Fruit fly (Drosophila melanogaster) whole organism, wandering third instar larva: Measurements from ENCODE around the gene beta'COP.

Source experiments
- Abd-B ChIP-seq: fragments of >200 bp; optimal IDR thresholded peaks from 2 replicates; lab custom pipeline; 2017; ENCODE audit warnings: missing biosample characterization, missing genetic modification characterization
- CG32264 ChIP-seq: fragments of 200-800 bp; sonication (Bioruptor generic); optimal IDR thresholded peaks from 2 replicates; lab custom pipeline; 2016; ENCODE audit warnings: missing biosample characterization, missing genetic modification characterization
- CG9705 ChIP-seq: fragments of 200-800 bp; sonication (Bioruptor generic); optimal IDR thresholded peaks from 2 replicates; lab custom pipeline; 2018; ENCODE audit warnings: missing biosample characterization, mild to moderate bottlenecking, missing genetic modification characterization
- CrebA ChIP-seq: fragments of 200-800 bp; sonication (Bioruptor generic); optimal IDR thresholded peaks from 2 replicates; lab custom pipeline; 2016; ENCODE audit warnings: missing biosample characterization, mild to moderate bottlenecking, missing genetic modification characterization, borderline replicate concordance
- Dfd ChIP-seq: fragments of >200 bp; optimal IDR thresholded peaks from 2 replicates; lab custom pipeline; 2017; ENCODE audit warnings: missing biosample characterization, missing genetic modification characterization
- Dif ChIP-seq: fragments of 200-275, 200-300 bp; sonication (Bioruptor generic); optimal IDR thresholded peaks from 2 replicates; lab custom pipeline; 2018; ENCODE audit warnings: missing biosample characterization, missing genetic modification characterization; ENCODE audit not compliant: partially characterized antibody
- GATAd ChIP-seq: sonication (Bioruptor generic); optimal IDR thresholded peaks from 2 replicates; lab custom pipeline; 2016; ENCODE audit warnings: missing biosample characterization, missing genetic modification characterization
- HLH106 ChIP-seq: fragments of 200-800 bp; optimal IDR thresholded peaks from 3 replicates; lab custom pipeline; 2019; ENCODE audit warnings: missing biosample characterization, mild to moderate bottlenecking, missing genetic modification characterization, moderate library complexity
- Hnf4 ChIP-seq: fragments of 200-800 bp; sonication (Bioruptor generic); optimal IDR thresholded peaks from 2 replicates; lab custom pipeline; 2016; ENCODE audit warnings: missing biosample characterization, mild to moderate bottlenecking, missing genetic modification characterization
- Hr78 ChIP-seq: fragments of >200 bp; optimal IDR thresholded peaks from 2 replicates; lab custom pipeline; 2017; ENCODE audit warnings: missing biosample characterization, missing genetic modification characterization
- Hr83 ChIP-seq: fragments of 200-300 bp; sonication (Bioruptor generic); optimal IDR thresholded peaks from 2 replicates; lab custom pipeline; 2016; ENCODE audit warnings: missing biosample characterization, mild to moderate bottlenecking, missing genetic modification characterization, moderate library complexity; ENCODE audit not compliant: poor library complexity, severe bottlenecking
- Jra ChIP-seq: sonication (Bioruptor generic); optimal IDR thresholded peaks from 2 replicates; lab custom pipeline; 2016; ENCODE audit warnings: missing biosample characterization, missing genetic modification characterization
- Mio ChIP-seq: sonication (Bioruptor generic); optimal IDR thresholded peaks from 2 replicates; lab custom pipeline; 2016; ENCODE audit warnings: missing biosample characterization, missing genetic modification characterization
- Myc ChIP-seq: fragments of >200 bp; optimal IDR thresholded peaks from 2 replicates; lab custom pipeline; 2017
- N ChIP-seq: fragments of >200 bp; optimal IDR thresholded peaks from 2 replicates; lab custom pipeline; 2018; ENCODE audit warnings: missing biosample characterization, missing external identifiers, missing genetic modification characterization
- OdsH ChIP-seq: fragments of 200-800 bp; sonication (Bioruptor generic); optimal IDR thresholded peaks from 2 replicates; lab custom pipeline; 2016; ENCODE audit warnings: missing biosample characterization, mild to moderate bottlenecking, missing genetic modification characterization
- Rel ChIP-seq, 2 experiments: fragments of 200-800 bp; sonication (Bioruptor generic) in 1 of 2; optimal IDR thresholded peaks; 2 replicates in 1 of 2; 3 replicates in 1 of 2; lab custom pipeline; 2016 to 2019; ENCODE audit warnings: mild to moderate bottlenecking in 2 of 2, missing biosample characterization in 2 of 2, missing genetic modification characterization in 2 of 2, moderate library complexity in 1 of 2
- Sp1 ChIP-seq: fragments of 200-800 bp; sonication (Bioruptor generic); optimal IDR thresholded peaks from 3 replicates; lab custom pipeline; 2019; ENCODE audit warnings: missing biosample characterization, mild to moderate bottlenecking, missing genetic modification characterization, moderate library complexity
- Vsx2 ChIP-seq: fragments of 200-300, 225-300 bp; sonication (Bioruptor generic); optimal IDR thresholded peaks from 2 replicates; lab custom pipeline; 2018; ENCODE audit warnings: missing biosample characterization, missing genetic modification characterization; ENCODE audit not compliant: partially characterized antibody
- br ChIP-seq: fragments of 200-800 bp; sonication (Bioruptor generic); optimal IDR thresholded peaks from 2 replicates; lab custom pipeline; 2016; ENCODE audit warnings: missing biosample characterization, missing genetic modification characterization
- brk ChIP-seq: fragments of 200-800 bp; sonication (Bioruptor generic); optimal IDR thresholded peaks from 2 replicates; lab custom pipeline; 2016; ENCODE audit warnings: missing biosample characterization, mild to moderate bottlenecking, missing genetic modification characterization
- dl ChIP-seq, 2 experiments: fragments of 175-275, 200-275 bp in 1 of 2; fragments of 200-275 bp in 1 of 2; sonication (Bioruptor generic); optimal IDR thresholded peaks; lab custom pipeline; 2018; ENCODE audit warnings: mild to moderate bottlenecking in 2 of 2, missing biosample characterization in 2 of 2, missing genetic modification characterization in 2 of 2, moderate library complexity in 2 of 2; ENCODE audit not compliant: partially characterized antibody in 2 of 2, insufficient read depth in 1 of 2
- dmrt93B ChIP-seq: fragments of 200-800 bp; sonication (Bioruptor generic); optimal IDR thresholded peaks from 2 replicates; lab custom pipeline; 2018; ENCODE audit warnings: missing biosample characterization, mild to moderate bottlenecking, missing genetic modification characterization
- dsf ChIP-seq: sonication (Bioruptor generic); optimal IDR thresholded peaks from 2 replicates; lab custom pipeline; 2016; ENCODE audit warnings: missing biosample characterization, missing genetic modification characterization, borderline replicate concordance
- ey ChIP-seq: fragments of 200-800 bp; sonication (Bioruptor generic); optimal IDR thresholded peaks from 2 replicates; lab custom pipeline; 2016; ENCODE audit warnings: missing biosample characterization, missing genetic modification characterization
- foxo ChIP-seq, 2 experiments: fragments of 200-800 bp; sonication (Bioruptor generic); optimal IDR thresholded peaks; 2 replicates in 1 of 2; 3 replicates in 1 of 2; lab custom pipeline; 2016 to 2017; ENCODE audit warnings: missing biosample characterization in 2 of 2, missing genetic modification characterization in 2 of 2
- fru ChIP-seq: fragments of 200-800 bp; sonication (Bioruptor generic); optimal IDR thresholded peaks from 3 replicates; lab custom pipeline; 2016; ENCODE audit warnings: missing biosample characterization, mild to moderate bottlenecking, missing genetic modification characterization
- h ChIP-seq: fragments of 200-800 bp; sonication (Bioruptor generic); optimal IDR thresholded peaks from 3 replicates; lab custom pipeline; 2016; ENCODE audit warnings: missing biosample characterization, mild to moderate bottlenecking, missing genetic modification characterization
- jim ChIP-seq: fragments of 175-275, 200-325 bp; sonication (Bioruptor generic); optimal IDR thresholded peaks from 2 replicates; lab custom pipeline; 2016; ENCODE audit warnings: missing biosample characterization, mild to moderate bottlenecking, missing genetic modification characterization
- lola ChIP-seq: fragments of >200 bp; optimal IDR thresholded peaks from 2 replicates; lab custom pipeline; 2017; ENCODE audit warnings: missing biosample characterization, missing genetic modification characterization
- pan ChIP-seq: fragments of >200 bp; optimal IDR thresholded peaks from 2 replicates; lab custom pipeline; 2017
- psq ChIP-seq: fragments of 200-800 bp; sonication (Bioruptor generic); optimal IDR thresholded peaks from 3 replicates; lab custom pipeline; 2017; ENCODE audit warnings: missing biosample characterization, mild to moderate bottlenecking, missing genetic modification characterization, moderate library complexity
- rgr ChIP-seq: fragments of 200-800 bp; sonication (Bioruptor generic); optimal IDR thresholded peaks from 3 replicates; lab custom pipeline; 2016; ENCODE audit warnings: missing biosample characterization, mild to moderate bottlenecking, missing genetic modification characterization
- sage ChIP-seq: fragments of 200-800 bp; sonication (Bioruptor generic); optimal IDR thresholded peaks from 2 replicates; lab custom pipeline; 2016; ENCODE audit warnings: missing biosample characterization, mild to moderate bottlenecking, missing genetic modification characterization
- sv ChIP-seq: fragments of 200-800 bp; sonication (Bioruptor generic); optimal IDR thresholded peaks from 3 replicates; lab custom pipeline; 2016; ENCODE audit warnings: missing biosample characterization, missing genetic modification characterization
- tai ChIP-seq: sonication (Bioruptor generic); optimal IDR thresholded peaks from 2 replicates; lab custom pipeline; 2016; ENCODE audit warnings: missing biosample characterization, missing genetic modification characterization
- usp ChIP-seq: fragments of >200 bp; optimal IDR thresholded peaks from 2 replicates; lab custom pipeline; 2017; ENCODE audit warnings: missing biosample characterization, missing genetic modification characterization
- woc ChIP-seq: sonication (Bioruptor generic); optimal IDR thresholded peaks from 2 replicates; lab custom pipeline; 2016; ENCODE audit warnings: missing biosample characterization, mild to moderate bottlenecking, missing genetic modification characterization

The beta'COP gene

DNA sequence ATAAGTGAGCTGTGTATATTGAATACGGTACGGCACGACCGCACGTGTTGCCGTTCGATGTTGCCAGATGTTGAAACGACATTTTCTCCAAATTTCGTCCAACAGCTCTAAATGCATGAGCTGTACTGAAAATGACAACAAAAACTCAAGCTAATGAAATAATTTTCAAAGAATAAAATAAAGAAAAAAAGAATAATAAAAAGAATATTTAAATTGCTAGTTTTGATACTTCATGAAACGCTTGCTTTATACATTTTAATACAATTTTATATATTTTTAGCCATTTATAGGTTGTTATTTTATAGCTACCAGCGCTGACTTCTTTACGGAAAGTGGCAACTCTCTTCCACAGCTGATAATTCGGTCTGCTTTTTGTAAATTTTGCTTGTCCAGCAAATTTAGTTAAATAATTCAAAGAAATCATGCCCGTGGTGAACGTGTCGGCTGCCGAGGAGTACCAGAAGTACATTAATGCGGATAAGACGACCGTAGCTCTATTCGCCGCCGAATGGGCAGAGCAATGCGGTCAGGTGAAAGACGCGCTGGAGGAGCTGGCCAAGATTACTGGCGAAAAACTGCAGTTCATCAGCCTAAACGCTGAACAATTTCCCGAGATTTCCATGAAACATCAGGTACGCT lies 12.5 kb upstream of the beta'COP start, which contains the start of the genes Nnp-1 and Grx3:
Gene Nnp-1, minus strand, starts transcription at position 81 of the 639 bp plus-strand sequence.
Gene Grx3, plus strand, starts transcription at position 339 of the 639 bp plus-strand sequence.
- peak; percentile 48 for TF ChIP-seq psq (GFP tag; lab: Kevin White, UChicago)
- TF ChIP-seq h = peak; percentile 1
- TF ChIP-seq foxo (GFP tag; optimal IDR thresholded peaks at IDR 0.05; lab: Kevin White, UChicago) = peak in 1 of 2 experiments; percentile 62
- no peak for TF ChIP-seq Abd-B (GFP tag; lab: Kevin White, UChicago)
- TF ChIP-seq CG9705 (GFP tag; lab: Kevin White, UChicago) = peak; percentile 54
- no peak for TF ChIP-seq rgr (GFP tag; lab: Kevin White, UChicago)
- peak; percentile 90 for TF ChIP-seq Myc
- no peak for TF ChIP-seq Vsx2 (GFP tag; lab: Kevin White, UChicago)
- TF ChIP-seq HLH106 (tag; lab: Kevin White, UChicago) = peak; percentile 82
- TF ChIP-seq sv (GFP tag; lab: Kevin White, UChicago) = peak; percentile 24
- no peak for TF ChIP-seq GATAd (GFP tag; lab: Kevin White, UChicago)
- peak; percentile 35 for TF ChIP-seq brk (GFP tag; lab: Kevin White, UChicago)
- TF ChIP-seq OdsH (GFP tag; lab: Kevin White, UChicago) = peak; percentile 20
- TF ChIP-seq dmrt93B (GFP tag; lab: Kevin White, UChicago) = peak; percentile 53
- peak; percentile 22 for TF ChIP-seq ey (GFP tag; lab: Kevin White, UChicago)
- TF ChIP-seq woc (GFP tag; lab: Kevin White, UChicago) = peak; percentile 46

DNA sequence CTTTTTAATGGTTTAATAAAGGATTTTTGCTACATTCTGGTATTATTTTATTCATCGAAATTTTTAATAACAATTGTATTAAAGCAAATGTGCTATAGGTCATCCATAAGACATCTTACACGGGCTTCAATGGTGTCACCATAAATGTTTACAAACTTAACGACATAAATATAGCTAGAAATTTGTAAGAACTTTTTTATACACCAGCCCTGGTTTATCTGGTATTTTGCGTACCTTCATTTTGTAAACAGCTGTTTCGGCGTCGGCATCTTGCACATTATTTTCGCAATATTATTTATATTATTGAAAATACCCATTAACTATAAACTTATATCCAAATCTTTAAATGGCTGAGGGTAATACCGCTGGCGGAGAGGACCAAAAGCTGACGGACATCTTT lies 11.3 kb upstream of the beta'COP start, which contains the start of gene Tap42:
Gene Tap42, plus strand, starts transcription at position 240 of the 400 bp plus-strand sequence.
- TF ChIP-seq Abd-B (GFP tag; lab: Kevin White, UChicago) = no peak
- TF ChIP-seq br = no peak
- TF ChIP-seq usp (GFP tag; lab: Kevin White, UChicago) = no peak
- TF ChIP-seq h = peak; percentile 17
- TF ChIP-seq OdsH (GFP tag; lab: Kevin White, UChicago) = no peak
- peak; percentile 76 for TF ChIP-seq sage (GFP tag; lab: Kevin White, UChicago)
- TF ChIP-seq tai (GFP tag; lab: Kevin White, UChicago) = no peak
- TF ChIP-seq pan = no peak
- no peak for TF ChIP-seq dl (GFP tag; optimal IDR thresholded peaks at IDR 0.05; lab: Kevin White, UChicago; ENCODE audit: insufficient read depth in 1 of 2, partially characterized antibody in 2 of 2)
- TF ChIP-seq GATAd (GFP tag; lab: Kevin White, UChicago) = no peak
- no peak for TF ChIP-seq Dif (GFP tag; lab: Kevin White, UChicago)
- peak; percentile 40 for TF ChIP-seq brk (GFP tag; lab: Kevin White, UChicago)
- peak; percentile 31 for TF ChIP-seq sv (GFP tag; lab: Kevin White, UChicago)
- no peak for TF ChIP-seq dmrt93B (GFP tag; lab: Kevin White, UChicago)
- no peak for TF ChIP-seq N (GFP tag; lab: Kevin White, UChicago)
- TF ChIP-seq foxo (GFP tag; optimal IDR thresholded peaks at IDR 0.05; lab: Kevin White, UChicago) = peak in 1 of 2 experiments; percentile 29
- peak; percentile 52 for TF ChIP-seq woc (GFP tag; lab: Kevin White, UChicago)
- no peak for TF ChIP-seq jim
- no peak for TF ChIP-seq CG32264 (GFP tag; lab: Kevin White, UChicago)
- no peak for TF ChIP-seq Mio (GFP tag; lab: Kevin White, UChicago)
- peak; percentile 64 for TF ChIP-seq Myc
- peak; percentile 14 for TF ChIP-seq Sp1 (GFP tag; lab: Kevin White, UChicago)
- peak; percentile 3 for TF ChIP-seq fru (GFP tag; lab: Kevin White, UChicago)
- TF ChIP-seq rgr (GFP tag; lab: Kevin White, UChicago) = no peak
- no peak for TF ChIP-seq dsf

DNA sequence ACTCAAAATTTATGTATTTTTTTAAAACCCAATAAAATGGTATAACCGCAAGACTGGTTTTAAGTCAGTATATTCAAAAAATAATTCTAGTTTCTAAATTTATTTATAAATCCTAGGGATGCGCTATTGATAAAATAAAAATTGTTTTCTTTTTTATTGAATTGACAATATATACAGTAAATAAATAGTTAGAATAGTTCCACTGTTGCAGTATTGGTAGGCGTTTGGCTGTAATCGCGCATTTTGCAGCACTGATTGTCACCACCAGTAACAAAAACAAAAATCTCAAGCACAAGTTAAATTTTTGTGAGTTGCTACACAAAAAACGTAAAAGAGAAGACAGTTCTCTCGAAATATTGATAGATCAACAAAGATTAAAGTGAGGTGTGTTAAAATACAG lies 9.8 kb upstream of the beta'COP start, which contains the start of gene CG31855:
Gene CG31855, plus strand, starts transcription at position 265 of the 400 bp plus-strand sequence.
- TF ChIP-seq foxo (GFP tag; optimal IDR thresholded peaks at IDR 0.05; lab: Kevin White, UChicago) = peak in 1 of 2 experiments; percentile 90
- TF ChIP-seq usp (GFP tag; lab: Kevin White, UChicago) = no peak
- TF ChIP-seq rgr (GFP tag; lab: Kevin White, UChicago) = peak; percentile 90
- peak; percentile 44 for TF ChIP-seq jim
- no peak for TF ChIP-seq Vsx2 (GFP tag; lab: Kevin White, UChicago)
- TF ChIP-seq Hr83 (GFP tag; lab: Kevin White, UChicago) = peak; percentile 96
- no peak for TF ChIP-seq Hr78 (GFP tag; lab: Kevin White, UChicago)
- TF ChIP-seq Abd-B (GFP tag; lab: Kevin White, UChicago) = no peak
- TF ChIP-seq sv (GFP tag; lab: Kevin White, UChicago) = peak; percentile 81
- no peak for TF ChIP-seq N (GFP tag; lab: Kevin White, UChicago)
- no peak for TF ChIP-seq Rel (GFP tag; optimal IDR thresholded peaks at IDR 0.05; lab: Kevin White, UChicago)
- TF ChIP-seq Rel (tag; optimal IDR thresholded peaks at IDR 0.05; lab: Kevin White, UChicago) = peak; percentile 61
- no peak for TF ChIP-seq Dfd (GFP tag; lab: Kevin White, UChicago)
- no peak for TF ChIP-seq Mio (GFP tag; lab: Kevin White, UChicago)
- TF ChIP-seq ey (GFP tag; lab: Kevin White, UChicago) = peak; percentile 71
- TF ChIP-seq dmrt93B (GFP tag; lab: Kevin White, UChicago) = peak; percentile 48
- TF ChIP-seq sage (GFP tag; lab: Kevin White, UChicago) = peak; percentile 83
- no peak for TF ChIP-seq CrebA (GFP tag; lab: Kevin White, UChicago)
- peak; percentile 95 for TF ChIP-seq Hnf4 (GFP tag; lab: Kevin White, UChicago)
- TF ChIP-seq psq (GFP tag; lab: Kevin White, UChicago) = peak; percentile 75
- no peak for TF ChIP-seq pan
- no peak for TF ChIP-seq dl (GFP tag; optimal IDR thresholded peaks at IDR 0.05; lab: Kevin White, UChicago; ENCODE audit: insufficient read depth in 1 of 2, partially characterized antibody in 2 of 2)
- no peak for TF ChIP-seq tai (GFP tag; lab: Kevin White, UChicago)
- peak; percentile 85 for TF ChIP-seq dsf
- TF ChIP-seq lola (GFP tag; lab: Kevin White, UChicago) = no peak
- peak; percentile 83 for TF ChIP-seq OdsH (GFP tag; lab: Kevin White, UChicago)
- TF ChIP-seq fru (GFP tag; lab: Kevin White, UChicago) = peak; percentile 83
- no peak for TF ChIP-seq Myc
- peak; percentile 78 for TF ChIP-seq HLH106 (tag; lab: Kevin White, UChicago)
- TF ChIP-seq Jra (GFP tag; lab: Kevin White, UChicago) = peak; percentile 85
- TF ChIP-seq brk (GFP tag; lab: Kevin White, UChicago) = peak; percentile 88
- peak; percentile 5 for TF ChIP-seq CG32264 (GFP tag; lab: Kevin White, UChicago)
- peak; percentile 80 for TF ChIP-seq Sp1 (GFP tag; lab: Kevin White, UChicago)
